Worm (Caenorhabditis elegans): Measurements from ENCODE around the gene F26A10.2.

DNA sequence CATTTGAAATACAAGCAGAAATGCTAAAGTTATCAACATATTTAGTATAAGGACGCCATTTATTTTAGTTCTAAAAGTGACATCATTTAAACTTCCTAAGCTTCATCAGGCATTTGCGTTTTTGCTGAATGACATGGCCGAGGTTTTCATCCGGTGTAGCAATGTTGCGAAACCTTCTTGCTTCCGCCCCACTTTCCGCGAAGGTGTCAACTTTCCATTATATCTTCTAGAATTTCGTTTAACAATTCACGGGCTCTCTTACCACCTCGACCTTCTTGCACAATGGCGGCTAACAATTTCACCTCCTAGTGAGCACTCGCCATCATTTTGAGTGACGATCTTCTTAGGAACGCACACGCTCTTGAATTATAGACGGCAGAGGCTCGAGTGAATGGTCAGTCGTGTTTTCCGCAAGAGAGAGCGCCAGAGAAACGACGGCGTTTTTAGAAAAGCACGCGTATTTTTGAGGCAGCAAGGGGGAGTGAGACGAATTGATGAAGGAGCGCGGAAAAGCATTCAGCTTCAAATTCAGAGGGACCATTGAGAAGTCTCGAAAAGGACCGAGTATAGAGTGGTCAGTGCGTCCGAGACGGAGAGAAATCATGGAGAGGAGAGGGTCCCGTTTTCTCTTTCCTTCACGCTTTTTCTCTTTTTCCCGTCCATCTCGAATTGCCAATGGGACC lies 8.6 kb upstream of the F26A10.2 start:
- no peak for TF ChIP-seq pes-1 (GFP tag; IDR thresholded peaks at IDR 0.05)
- TF ChIP-seq aly-1 (tag; optimal IDR thresholded peaks at IDR 0.05) = no peak
- TF ChIP-seq B0310.2 (tag; optimal IDR thresholded peaks at IDR 0.05) = no peak
- TF ChIP-seq tbx-37 (GFP tag; conservative IDR thresholded peaks at IDR 0.05) = no peak

Data from whole organism, early embryonic.